Fruit fly (Drosophila melanogaster): ENCODE data around the gene p38a.
A peak's percentile ranks its signal among the peaks of the same experiment; 100 is the strongest.

p38a gene

dm6 chr3R:24161173-24161811 lies 9.2 kb upstream of the p38a start, which contains the start of the genes Myo95E and TBC1d7 (continued):
- peak; percentile 98 for TF ChIP-seq D19B (GFP tag; optimal IDR thresholded peaks at IDR 0.05)
- TF ChIP-seq mirr (GFP tag; optimal IDR thresholded peaks at IDR 0.05): no peak
- TF ChIP-seq CoRest (tag; optimal IDR thresholded peaks at IDR 0.05): peak; percentile 93
- TF ChIP-seq Nf-YC (tag; optimal IDR thresholded peaks at IDR 0.05): no peak
- no peak for TF ChIP-seq CG10543 (GFP tag; optimal IDR thresholded peaks at IDR 0.05)
- TF ChIP-seq CG12744 (GFP tag; optimal IDR thresholded peaks at IDR 0.05): no peak
- TF ChIP-seq C15 (GFP tag; IDR thresholded peaks at IDR 0.05): peak; percentile 87
- TF ChIP-seq CG33213 (GFP tag; optimal IDR thresholded peaks at IDR 0.05): peak; percentile 47
- TF ChIP-seq Sin3A (optimal IDR thresholded peaks at IDR 0.05): peak; percentile 5
- TF ChIP-seq Hr51 (GFP tag; optimal IDR thresholded peaks at IDR 0.05): peak; percentile 33 to 91
- TF ChIP-seq gsb (GFP tag; IDR thresholded peaks at IDR 0.05): peak; percentile 89
- peak; percentile 90 for TF ChIP-seq CG18262 (tag; optimal IDR thresholded peaks at IDR 0.05)
- TF ChIP-seq scrt (GFP tag; optimal IDR thresholded peaks at IDR 0.05): peak; percentile 68
- TF ChIP-seq slbo (GFP tag; IDR thresholded peaks at IDR 0.05): peak; percentile 93
- TF ChIP-seq HLH54F (GFP tag; optimal IDR thresholded peaks at IDR 0.05): peak; percentile 33
- peak; percentile 39; the same call in 1 of the 3 replicates for TF ChIP-seq CG6791 (GFP tag; IDR thresholded peaks at IDR 0.05; ENCODE audit: partially characterized antibody)
- TF ChIP-seq CG34376 (GFP tag; optimal IDR thresholded peaks at IDR 0.05): peak; percentile 74
- peak; percentile 92 for TF ChIP-seq Awh (GFP tag; IDR thresholded peaks at IDR 0.05)
- no peak for TF ChIP-seq Lpt (GFP tag; optimal IDR thresholded peaks at IDR 0.05)
- no peak for TF ChIP-seq CG13894 (tag; optimal IDR thresholded peaks at IDR 0.05)
- TF ChIP-seq NC2β (GFP tag; optimal IDR thresholded peaks at IDR 0.05): no peak
- peak; percentile 81 for TF ChIP-seq CG11560 (tag; IDR thresholded peaks at IDR 0.05)
- no peak for TF ChIP-seq pb (GFP tag; optimal IDR thresholded peaks at IDR 0.05)
- TF ChIP-seq h (optimal IDR thresholded peaks at IDR 0.05): no peak
- TF ChIP-seq CG1602 (GFP tag; optimal IDR thresholded peaks at IDR 0.05): peak; percentile 86
- peak; percentile 75 for TF ChIP-seq HHEX (GFP tag; optimal IDR thresholded peaks at IDR 0.05)
- TF ChIP-seq CG2889 (GFP tag; IDR thresholded peaks at IDR 0.05): peak; percentile 82
- TF ChIP-seq CG4424 (GFP tag; optimal IDR thresholded peaks at IDR 0.05): peak; percentile 85
- TF ChIP-seq CG13424 (tag; optimal IDR thresholded peaks at IDR 0.05): peak; percentile 90
- TF ChIP-seq pnt (GFP tag; optimal IDR thresholded peaks at IDR 0.05): peak; percentile 9
- TF ChIP-seq BEAF-32 (GFP tag; optimal IDR thresholded peaks at IDR 0.05): peak; percentile 77
- peak; percentile 76 for TF ChIP-seq Six4 (GFP tag; optimal IDR thresholded peaks at IDR 0.05)
- TF ChIP-seq CG17802 (tag; optimal IDR thresholded peaks at IDR 0.05): peak; percentile 38
- TF ChIP-seq HLH4C (GFP tag; IDR thresholded peaks at IDR 0.05; ENCODE audit: partially characterized antibody): peak; percentile 55; the same call in 1 of the 3 replicates
- peak; percentile 92 for TF ChIP-seq CG17361 (GFP tag; IDR thresholded peaks at IDR 0.05)
- TF ChIP-seq Nf-YA (GFP tag; IDR thresholded peaks at IDR 0.05): peak; percentile 83
- peak; percentile 88; the same call in 3 of the 4 replicates for TF ChIP-seq Gug (GFP tag; IDR thresholded peaks at IDR 0.05)
- TF ChIP-seq vvl (GFP tag; IDR thresholded peaks at IDR 0.05): peak; percentile 97
- peak; percentile 50 for TF ChIP-seq CG31388 (GFP tag; optimal IDR thresholded peaks at IDR 0.05)
- TF ChIP-seq zen2 (GFP tag; IDR thresholded peaks at IDR 0.05; ENCODE audit: partially characterized antibody): no peak; the same call in 2 of the 3 replicates
- TF ChIP-seq CG11695 (GFP tag; IDR thresholded peaks at IDR 0.05): peak; percentile 93
- TF ChIP-seq zen (tag; optimal IDR thresholded peaks at IDR 0.05): peak; percentile 80
- TF ChIP-seq ftz-f1 (GFP tag; optimal IDR thresholded peaks at IDR 0.05): no peak
- TF ChIP-seq Ada2b (GFP tag; IDR thresholded peaks at IDR 0.05): peak; percentile 91
- TF ChIP-seq amos (GFP tag; IDR thresholded peaks at IDR 0.05; ENCODE audit: partially characterized antibody): peak; percentile 59
- no peak for TF ChIP-seq ham (GFP tag; IDR thresholded peaks at IDR 0.05)
- peak; percentile 65 for TF ChIP-seq CG6813 (GFP tag; optimal IDR thresholded peaks at IDR 0.05)
- TF ChIP-seq CG4617 (GFP tag; optimal IDR thresholded peaks at IDR 0.05; ENCODE audit: borderline replicate concordance): peak; percentile 76
- TF ChIP-seq CG4328 (GFP tag; optimal IDR thresholded peaks at IDR 0.05): peak; percentile 54
- TF ChIP-seq CG14860 (GFP tag; IDR thresholded peaks at IDR 0.05; ENCODE audit: partially characterized antibody): peak; percentile 55; the same call in 2 of the 3 replicates
